Worm (Caenorhabditis elegans) whole organism, L4 larva: Measurements from ENCODE around the gene srsx-40.

Experiments used
- F37D6.2 ChIP-seq: sonication (generic microtip); optimal IDR thresholded peaks from 2 replicates; lab custom pipeline; 2016; ENCODE audit warnings: mild to moderate bottlenecking, missing genetic modification characterization, missing compliant biosample characterization
- Y5F2A.4 ChIP-seq: fragments of 200-800 bp; sonication (Bioruptor generic); optimal IDR thresholded peaks from 2 replicates; lab custom pipeline; 2018; ENCODE audit warnings: mild to moderate bottlenecking, missing genetic modification characterization, missing compliant biosample characterization
- ZK337.2 ChIP-seq: fragments of 200-800 bp; sonication (Bioruptor generic); IDR thresholded peaks from 2 replicates; pipeline ENCODE4 v1.3.6; 2022; ENCODE audit warnings: missing genetic modification reagents, missing genetic modification characterization, missing compliant biosample characterization
- ZK546.5 ChIP-seq, 2 experiments: sonication (generic microtip); optimal IDR thresholded peaks; 2 replicates each; lab custom pipeline; 2017; ENCODE audit warnings: missing biosample characterization in 2 of 2, missing genetic modification characterization in 2 of 2
- arid-1 ChIP-seq: fragments of 200-800 bp; sonication (Bioruptor generic); conservative IDR thresholded peaks from 2 replicates; pipeline ENCODE4 v1.3.6; 2022; ENCODE audit warnings: missing genetic modification reagents, missing genetic modification characterization, missing compliant biosample characterization
- ceh-44 ChIP-seq: fragments of 200-800 bp; sonication (Bioruptor generic); IDR thresholded peaks from 2 replicates; pipeline ENCODE4 v1.3.6; 2022; ENCODE audit warnings: missing genetic modification reagents, missing genetic modification characterization, missing compliant biosample characterization
- ceh-62 ChIP-seq: sonication (generic microtip); optimal IDR thresholded peaks from 2 replicates; lab custom pipeline; 2017; ENCODE audit warnings: missing biosample characterization, missing genetic modification characterization
- ctbp-1 ChIP-seq: fragments of 200-800 bp; sonication (Bioruptor generic); IDR thresholded peaks from 2 replicates; pipeline ENCODE4 v1.3.6; 2022; ENCODE audit warnings: missing genetic modification reagents, missing genetic modification characterization, missing compliant biosample characterization
- daf-16 ChIP-seq, 3 experiments: sonication (generic microtip); optimal IDR thresholded peaks; 2 replicates each; lab custom pipeline; 2016 to 2017; ENCODE audit warnings: missing genetic modification characterization in 3 of 3, missing genetic modification reagents in 3 of 3, mild to moderate bottlenecking in 2 of 3, missing compliant biosample characterization in 2 of 3, missing biosample characterization in 1 of 3, moderate library complexity in 1 of 3
- daf-8 ChIP-seq: fragments of 200-800 bp; sonication (Bioruptor generic); IDR thresholded peaks from 2 replicates; pipeline ENCODE4 v1.3.6; 2022; ENCODE audit warnings: missing genetic modification characterization, missing compliant biosample characterization
- dmd-6 ChIP-seq: fragments of 200-800 bp; sonication (Bioruptor generic); IDR thresholded peaks from 2 replicates; pipeline ENCODE4 v1.3.6; 2022; ENCODE audit warnings: missing genetic modification reagents, missing genetic modification characterization, missing compliant biosample characterization
- dmd-9 ChIP-seq: fragments of 200-800 bp; sonication (Bioruptor generic); IDR thresholded peaks from 2 replicates; pipeline ENCODE4 v1.3.6; 2022; ENCODE audit warnings: missing genetic modification reagents, missing genetic modification characterization, missing compliant biosample characterization
- dpl-1 ChIP-seq: fragments of 150-350 bp; optimal IDR thresholded peaks from 2 replicates; lab custom pipeline; 2014; ENCODE audit warnings: missing biosample characterization, missing genetic modification reagents, missing genetic modification characterization
- duxl-1 ChIP-seq: sonication (generic microtip); optimal IDR thresholded peaks from 2 replicates; lab custom pipeline; 2016; ENCODE audit warnings: mild to moderate bottlenecking, missing genetic modification characterization, moderate library complexity, missing compliant biosample characterization; ENCODE audit not compliant: poor library complexity
- dve-1 ChIP-seq: sonication (generic microtip); optimal IDR thresholded peaks from 2 replicates; lab custom pipeline; 2017; ENCODE audit warnings: antibody characterized with exemption, mild to moderate bottlenecking, missing genetic modification characterization, missing compliant biosample characterization; ENCODE audit not compliant: insufficient read depth
- egl-27 ChIP-seq: sonication (generic microtip); optimal IDR thresholded peaks from 3 replicates; lab custom pipeline; 2017; ENCODE audit warnings: missing biosample characterization, missing genetic modification reagents, missing genetic modification characterization
- egl-43 ChIP-seq: fragments of 200-800 bp; sonication (Bioruptor generic); IDR thresholded peaks from 2 replicates; pipeline ENCODE4 v1.3.6; 2022; ENCODE audit warnings: missing genetic modification reagents, missing genetic modification characterization, missing compliant biosample characterization
- fos-1 ChIP-seq: fragments of 150-350 bp; optimal IDR thresholded peaks from 2 replicates; lab custom pipeline; 2014; ENCODE audit warnings: missing biosample characterization, missing genetic modification characterization
- hif-1 ChIP-seq, 2 experiments: sonication (generic microtip); optimal IDR thresholded peaks; 2 replicates each; lab custom pipeline; 2016 to 2017; ENCODE audit warnings: missing compliant biosample characterization in 2 of 2, missing genetic modification characterization in 2 of 2, missing genetic modification reagents in 2 of 2, missing genotype in 2 of 2, mild to moderate bottlenecking in 1 of 2
- hmg-1.1 ChIP-seq: fragments of 200-800 bp; sonication (Bioruptor generic); IDR thresholded peaks from 2 replicates; pipeline ENCODE4 v1.3.6; 2022; ENCODE audit warnings: missing genetic modification reagents, missing genetic modification characterization, missing compliant biosample characterization
- jun-1 ChIP-seq: fragments of 150-350 bp; optimal IDR thresholded peaks from 2 replicates; lab custom pipeline; 2014; ENCODE audit warnings: missing biosample characterization, missing genetic modification reagents, missing genetic modification characterization
- lim-7 ChIP-seq: fragments of 200-800 bp; sonication (Bioruptor generic); IDR thresholded peaks from 2 replicates; pipeline ENCODE4 v1.3.6; 2022; ENCODE audit warnings: missing genetic modification characterization, missing compliant biosample characterization
- lin-1 ChIP-seq: fragments of 200-800 bp; sonication (Bioruptor generic); IDR thresholded peaks from 2 replicates; pipeline ENCODE4 v1.3.6; 2022; ENCODE audit warnings: missing genetic modification reagents, missing genetic modification characterization, missing compliant biosample characterization
- lin-15B ChIP-seq: fragments of 150-350 bp; sonication (generic microtip); optimal IDR thresholded peaks from 3 replicates; lab custom pipeline; 2014; ENCODE audit warnings: missing biosample characterization, missing genetic modification characterization
- lin-38 ChIP-seq: fragments of 200-800 bp; sonication (Bioruptor generic); IDR thresholded peaks from 2 replicates; pipeline ENCODE4 v1.3.6; 2022; ENCODE audit warnings: missing genetic modification reagents, missing genetic modification characterization, missing compliant biosample characterization
- lsy-2 ChIP-seq, 2 experiments: fragments of 150-350 bp in 1 of 2; sonication (generic microtip) in 1 of 2; optimal IDR thresholded peaks; 2 replicates each; lab custom pipeline; 2014 to 2017; ENCODE audit warnings: missing biosample characterization in 2 of 2, missing genetic modification characterization in 2 of 2
- mdl-1 ChIP-seq, 2 experiments: fragments of 150-350 bp in 1 of 2; sonication (generic microtip) in 1 of 2; optimal IDR thresholded peaks; 2 replicates each; lab custom pipeline; 2014 to 2017; ENCODE audit warnings: missing biosample characterization in 2 of 2, missing genetic modification characterization in 2 of 2
- nhr-10 ChIP-seq: fragments of 150-350 bp; optimal IDR thresholded peaks from 2 replicates; lab custom pipeline; 2014; ENCODE audit warnings: missing biosample characterization, missing genetic modification characterization
- nhr-102 ChIP-seq: sonication (generic microtip); optimal IDR thresholded peaks from 2 replicates; lab custom pipeline; 2016; ENCODE audit warnings: mild to moderate bottlenecking, missing genetic modification characterization, moderate library complexity, missing compliant biosample characterization
- nhr-11 ChIP-seq: fragments of 150-350 bp; optimal IDR thresholded peaks from 2 replicates; lab custom pipeline; 2014; ENCODE audit warnings: missing biosample characterization, missing genetic modification characterization
- nhr-48 ChIP-seq: sonication (generic microtip); optimal IDR thresholded peaks from 2 replicates; lab custom pipeline; 2016; ENCODE audit warnings: mild to moderate bottlenecking, missing genetic modification characterization, missing compliant biosample characterization
- pha-4 ChIP-seq, 2 experiments: fragments of 150-350 bp in 1 of 2; fragments of 200-800 bp in 1 of 2; sonication (Bioruptor generic) in 1 of 2; IDR thresholded peaks in 1 of 2; optimal IDR thresholded peaks in 1 of 2; 2 replicates each; pipeline versions ENCODE4 v1.3.6 to Lab custom; 2014 to 2022; ENCODE audit warnings: missing genetic modification characterization in 2 of 2, missing genetic modification reagents in 2 of 2, missing biosample characterization in 1 of 2, missing compliant biosample characterization in 1 of 2
- pqm-1 ChIP-seq: sonication (generic microtip); optimal IDR thresholded peaks from 2 replicates; lab custom pipeline; 2017; ENCODE audit warnings: missing biosample characterization, missing genetic modification characterization
- saeg-2 ChIP-seq: fragments of 200-800 bp; sonication (Bioruptor generic); IDR thresholded peaks from 2 replicates; pipeline ENCODE4 v1.3.6; 2022; ENCODE audit warnings: missing genetic modification reagents, missing genetic modification characterization, missing compliant biosample characterization
- snpc-4 ChIP-seq: fragments of 150-350 bp; optimal IDR thresholded peaks from 2 replicates; lab custom pipeline; 2014; ENCODE audit warnings: missing biosample characterization, missing genetic modification characterization
- tra-1 ChIP-seq: fragments of 200-800 bp; sonication (Bioruptor generic); IDR thresholded peaks from 2 replicates; pipeline ENCODE4 v1.3.6; 2022; ENCODE audit warnings: missing genetic modification reagents, missing genetic modification characterization, missing compliant biosample characterization
- unc-130 ChIP-seq: sonication (generic microtip); optimal IDR thresholded peaks from 2 replicates; lab custom pipeline; 2016; ENCODE audit warnings: missing genetic modification reagents, missing genetic modification characterization, missing compliant biosample characterization
- unc-62 ChIP-seq, 3 experiments: fragments of 150-350 bp in 1 of 3; sonication (generic microtip); optimal IDR thresholded peaks in 2 of 3; peaks in 1 of 3; 1 replicate in 1 of 3; 2 replicates in 2 of 3; lab custom pipeline; 2014 to 2017; ENCODE audit warnings: missing biosample characterization in 3 of 3, missing genetic modification characterization in 3 of 3, missing genetic modification reagents in 3 of 3, missing genotype in 1 of 3
- vab-7 ChIP-seq: fragments of 200-800 bp; sonication (Bioruptor generic); IDR thresholded peaks from 2 replicates; pipeline ENCODE4 v1.3.6; 2022; ENCODE audit warnings: missing genetic modification reagents, missing genetic modification characterization, missing compliant biosample characterization
- zip-2 ChIP-seq: fragments of 150-350 bp; optimal IDR thresholded peaks from 2 replicates; lab custom pipeline; 2014; ENCODE audit warnings: missing biosample characterization, missing genetic modification characterization

Gene srsx-40

ce11 chrV:7747987-7748607 is 44.7 kb upstream of the srsx-40 start (continued):
- TF ChIP-seq vab-7 (no peak), arid-1 (no peak), jun-1 (tag; lab: Kevin White, UChicago) (no peak), pha-4 (GFP tag; IDR thresholded peaks at IDR 0.05; lab: Robert Waterston, UW) (no peak), pha-4 (tag; optimal IDR thresholded peaks at IDR 0.05; lab: Kevin White, UChicago) (no peak), daf-16 (GFP tag; optimal IDR thresholded peaks at IDR 0.05; lab: Kevin White, UChicago) (no peak), daf-16 (tag; optimal IDR thresholded peaks at IDR 0.05; lab: Kevin White, UChicago) (no peak), hif-1 (tag; optimal IDR thresholded peaks at IDR 0.05; lab: Kevin White, UChicago) (no peak), Y5F2A.4 (GFP tag; lab: Kevin White, UChicago) (no peak), ZK546.5 (tag; optimal IDR thresholded peaks at IDR 0.05; lab: Kevin White, UChicago) (no peak), dpl-1 (no peak), pqm-1 (tag; lab: Kevin White, UChicago) (no peak), hmg-1.1 (GFP tag; lab: Robert Waterston, UW) (no peak), daf-8 (no peak), tra-1 (GFP tag; lab: Robert Waterston, UW) (peak; percentile 87; the same call in 1 of the 2 replicates), fos-1 (tag; lab: Kevin White, UChicago) (no peak), nhr-11 (tag; lab: Kevin White, UChicago) (no peak), lin-1 (GFP tag; lab: Robert Waterston, UW) (peak; percentile 29; the same call in 1 of the 2 replicates), egl-27 (tag; lab: Kevin White, UChicago) (no peak), saeg-2 (GFP tag; lab: Robert Waterston, UW) (no peak), dmd-6 (GFP tag; lab: Robert Waterston, UW) (peak; percentile 94), ctbp-1 (GFP tag; lab: Robert Waterston, UW) (no peak), ZK337.2 (no peak), lsy-2 (tag; optimal IDR thresholded peaks at IDR 0.05; lab: Kevin White, UChicago) (no peak), snpc-4 (tag; lab: Kevin White, UChicago) (no peak), unc-62 (GFP tag; optimal IDR thresholded peaks at IDR 0.05 in 1 of 2; lab: Kevin White, UChicago) (peak in 1 of 2 experiments; percentile 52), unc-62 (tag; optimal IDR thresholded peaks at IDR 0.05; lab: Kevin White, UChicago) (no peak), dve-1 (no peak), nhr-102 (tag; lab: Kevin White, UChicago) (no peak), unc-130 (GFP tag; lab: Kevin White, UChicago) (no peak), zip-2 (tag; lab: Kevin White, UChicago) (no peak), ceh-44 (GFP tag; lab: Robert Waterston, UW) (no peak), lin-38 (GFP tag; lab: Robert Waterston, UW) (no peak), mdl-1 (tag; optimal IDR thresholded peaks at IDR 0.05; lab: Kevin White, UChicago) (no peak), nhr-10 (tag; lab: Kevin White, UChicago) (no peak), lim-7 (GFP tag; lab: Robert Waterston, UW) (no peak), nhr-48 (peak; percentile 61), dmd-9 (no peak), F37D6.2 (tag; lab: Kevin White, UChicago) (no peak), lin-15B (tag; lab: Kevin White, UChicago) (no peak), ceh-62 (tag; lab: Kevin White, UChicago) (no peak), egl-43 (GFP tag; lab: Robert Waterston, UW) (no peak)

DNA sequence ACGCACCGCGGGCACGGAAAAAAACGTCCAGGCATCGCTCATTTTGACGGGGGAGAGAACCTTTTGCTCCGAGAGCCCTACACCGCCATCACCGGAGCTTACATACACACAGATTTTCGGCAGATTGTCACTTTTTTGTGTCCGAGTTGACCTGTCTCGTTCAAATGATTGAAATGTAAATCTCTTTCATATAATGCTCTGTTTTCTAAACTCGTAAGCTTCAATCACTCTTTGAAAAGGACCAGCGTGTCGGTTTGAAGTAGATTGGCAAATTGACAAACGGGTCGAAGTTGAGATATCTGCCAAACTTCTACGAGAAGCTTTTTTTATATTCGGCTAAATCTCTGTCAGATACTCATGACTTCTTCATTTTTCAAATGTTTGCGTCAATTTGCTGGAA is 43.7 kb upstream of the srsx-40 start:
- TF ChIP-seq unc-62 (GFP tag; optimal IDR thresholded peaks at IDR 0.05 in 1 of 2; lab: Kevin White, UChicago) (peak in 1 of 2 experiments; percentile 97), unc-62 (tag; optimal IDR thresholded peaks at IDR 0.05; lab: Kevin White, UChicago) (no peak), duxl-1 (tag; lab: Kevin White, UChicago) (no peak)
